Worm (Caenorhabditis elegans) whole organism, L4/young adult: ENCODE measurements around the gene F13A2.9.

Experiments
- W03F9.2 ChIP-seq: fragments of 150-350 bp; optimal IDR thresholded peaks from 2 replicates; lab custom pipeline; 2014; ENCODE audit warnings: missing biosample characterization, missing genetic modification characterization
- dao-5 ChIP-seq: sonication (generic microtip); optimal IDR thresholded peaks from 2 replicates; lab custom pipeline; 2016; ENCODE audit warnings: missing genotype, missing genetic modification characterization, moderate library complexity, missing compliant biosample characterization
- him-1 ChIP-seq: sonication (generic microtip); optimal IDR thresholded peaks from 2 replicates; lab custom pipeline; 2016; ENCODE audit warnings: missing genotype, missing genetic modification reagents, missing genetic modification characterization, missing compliant biosample characterization

DNA sequence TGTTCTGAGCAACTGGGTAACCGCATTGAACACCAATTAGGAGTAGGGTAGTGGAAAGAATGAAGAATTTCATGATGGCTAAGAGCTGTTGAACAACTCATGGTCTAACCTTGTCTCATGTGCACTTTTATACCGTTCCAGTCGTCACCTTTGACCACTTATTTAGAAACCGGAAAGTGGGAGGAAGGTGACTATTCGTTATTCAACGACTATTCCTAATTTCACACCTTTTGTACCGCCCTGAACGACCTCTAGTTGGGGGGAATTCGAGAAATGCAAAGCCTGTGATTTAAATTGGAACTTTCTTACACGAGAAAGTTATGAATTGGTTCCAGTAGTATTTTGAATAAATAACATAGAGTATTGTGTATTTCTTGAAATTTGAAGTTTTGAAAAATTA lies 42.3 kb upstream of the F13A2.9 start, which contains the start of gene Y47D7A.12:
- no peak for TF ChIP-seq him-1 (tag; lab: Kevin White, UChicago)
- TF ChIP-seq W03F9.2 (tag; lab: Kevin White, UChicago), result no peak
- TF ChIP-seq dao-5, result no peak
